Worm (Caenorhabditis elegans) whole organism, young adult: ENCODE measurements around the gene abhd-12.

Experiments used
- B0336.3 ChIP-seq: fragments of 200-800 bp; sonication (Bioruptor generic); IDR thresholded peaks from 2 replicates; pipeline ENCODE4 v1.3.6; 2022; ENCODE audit warnings: missing genetic modification characterization, missing compliant biosample characterization
- F33H1.4 ChIP-seq: fragments of 200-800 bp; sonication (Bioruptor generic); IDR thresholded peaks from 2 replicates; pipeline ENCODE4 v1.3.6; 2022; ENCODE audit warnings: missing genetic modification reagents, missing genetic modification characterization, missing compliant biosample characterization
- ama-1 ChIP-seq, 3 experiments: fragments of 150-350 bp in 1 of 3; sonication (generic microtip) in 2 of 3; optimal IDR thresholded peaks; 2 replicates each; lab custom pipeline; 2014 to 2018; ENCODE audit warnings: missing biosample characterization in 2 of 3, missing genetic modification characterization in 2 of 3, missing genetic modification reagents in 2 of 3
- cebp-2 ChIP-seq: fragments of 200-800 bp; sonication (Bioruptor generic); IDR thresholded peaks from 2 replicates; pipeline ENCODE4 v1.3.6; 2022; ENCODE audit warnings: missing genetic modification characterization, missing compliant biosample characterization
- ceh-79 ChIP-seq: sonication (generic microtip); optimal IDR thresholded peaks from 2 replicates; lab custom pipeline; 2017; ENCODE audit warnings: mild to moderate bottlenecking, missing genetic modification characterization, missing compliant biosample characterization
- chd-7 ChIP-seq: sonication (generic microtip); optimal IDR thresholded peaks from 2 replicates; lab custom pipeline; 2016; ENCODE audit warnings: mild to moderate bottlenecking, missing genetic modification characterization, moderate library complexity, missing compliant biosample characterization
- ets-4 ChIP-seq: fragments of 200-800 bp; sonication (Bioruptor generic); optimal IDR thresholded peaks from 2 replicates; lab custom pipeline; 2018; ENCODE audit warnings: mild to moderate bottlenecking, missing genetic modification characterization, missing compliant biosample characterization
- snpc-1.1 ChIP-seq: sonication (generic microtip); optimal IDR thresholded peaks from 2 replicates; lab custom pipeline; 2017; ENCODE audit warnings: missing genetic modification characterization, mild to moderate bottlenecking, missing compliant biosample characterization, antibody characterized with exemption, moderate library complexity, missing genotype, missing genetic modification reagents; ENCODE audit not compliant: insufficient read depth
- unc-62 ChIP-seq: fragments of 150-350 bp; optimal IDR thresholded peaks from 2 replicates; lab custom pipeline; 2014; ENCODE audit warnings: missing biosample characterization, missing genetic modification reagents, missing genetic modification characterization

DNA sequence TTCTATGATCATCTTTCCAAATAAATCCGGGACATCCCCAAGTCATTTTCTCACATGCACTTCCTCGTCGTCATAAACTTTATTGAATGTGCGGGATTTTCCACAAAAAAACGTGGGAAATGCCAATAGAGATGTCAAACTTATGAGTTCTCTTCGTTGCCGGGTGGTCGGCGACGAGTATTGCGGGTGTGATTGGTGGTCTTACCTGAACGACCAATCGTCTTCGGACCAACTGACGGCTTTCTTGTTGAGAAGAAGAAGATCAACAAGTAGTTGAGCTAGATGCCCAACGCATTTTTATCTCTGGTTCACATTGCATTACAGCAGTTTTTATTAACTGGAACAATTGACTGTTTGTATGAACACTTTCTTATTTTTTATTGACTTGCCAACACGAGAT, 11.5 kb downstream of the abhd-12 start:
- TF ChIP-seq B0336.3 (no peak), F33H1.4 (GFP tag; lab: Robert Waterston, UW) (no peak), chd-7 (no peak), ets-4 (GFP tag; lab: Kevin White, UChicago) (no peak), cebp-2 (no peak), snpc-1.1 (no peak), unc-62 (GFP tag; lab: Kevin White, UChicago) (no peak), ama-1 (optimal IDR thresholded peaks at IDR 0.05; lab: Kevin White, UChicago) (no peak), ama-1 (GFP tag; optimal IDR thresholded peaks at IDR 0.05; lab: Kevin White, UChicago) (no peak), ceh-79 (tag; lab: Kevin White, UChicago) (no peak)
